Worm (Caenorhabditis elegans) whole organism, young adult: ENCODE measurements around the gene W02B3.4.

Experiments used
- C17E4.6 ChIP-seq: fragments of 200-800 bp; sonication (Bioruptor generic); IDR thresholded peaks from 2 replicates; pipeline ENCODE4 v1.3.6; 2022; ENCODE audit warnings: missing genetic modification reagents, missing genetic modification characterization, missing compliant biosample characterization
- D2030.7 ChIP-seq: fragments of 200-800 bp; sonication (Bioruptor generic); IDR thresholded peaks from 2 replicates; pipeline ENCODE4 v1.3.6; 2022; ENCODE audit warnings: missing genetic modification reagents, missing genetic modification characterization, missing compliant biosample characterization
- F10E7.11 ChIP-seq: sonication (generic microtip); optimal IDR thresholded peaks from 2 replicates; lab custom pipeline; 2017; ENCODE audit warnings: mild to moderate bottlenecking, missing genetic modification characterization, moderate library complexity, missing compliant biosample characterization
- F33H1.4 ChIP-seq: fragments of 200-800 bp; sonication (Bioruptor generic); IDR thresholded peaks from 2 replicates; pipeline ENCODE4 v1.3.6; 2022; ENCODE audit warnings: missing genetic modification reagents, missing genetic modification characterization, missing compliant biosample characterization
- F37B4.10 ChIP-seq: fragments of 200-800 bp; sonication (Bioruptor generic); IDR thresholded peaks from 2 replicates; pipeline ENCODE4 v1.3.6; 2022; ENCODE audit warnings: missing genetic modification characterization, missing compliant biosample characterization
- F39B2.1 ChIP-seq: fragments of 200-800 bp; sonication (Bioruptor generic); IDR thresholded peaks from 2 replicates; pipeline ENCODE4 v1.3.6; 2022; ENCODE audit warnings: missing genetic modification reagents, missing genetic modification characterization, missing compliant biosample characterization
- F55B11.4 ChIP-seq: sonication (generic microtip); optimal IDR thresholded peaks from 2 replicates; lab custom pipeline; 2016; ENCODE audit warnings: missing compliant biosample characterization, missing genetic modification characterization, borderline replicate concordance; ENCODE audit not compliant: insufficient read depth
- K11D2.4 ChIP-seq: fragments of 200-800 bp; sonication (Bioruptor generic); IDR thresholded peaks from 2 replicates; pipeline ENCODE4 v1.3.6; 2022; ENCODE audit warnings: missing genetic modification reagents, missing genetic modification characterization, missing compliant biosample characterization
- K12H6.12 ChIP-seq: fragments of 200-800 bp; sonication (Bioruptor generic); optimal IDR thresholded peaks from 2 replicates; lab custom pipeline; 2018; ENCODE audit warnings: mild to moderate bottlenecking, missing genetic modification characterization, missing compliant biosample characterization
- T07F8.4 ChIP-seq: sonication (generic microtip); optimal IDR thresholded peaks from 2 replicates; lab custom pipeline; 2016; ENCODE audit warnings: mild to moderate bottlenecking, missing genetic modification characterization, moderate library complexity, missing compliant biosample characterization
- T26A5.8 ChIP-seq: sonication (generic microtip); optimal IDR thresholded peaks from 2 replicates; lab custom pipeline; 2016; ENCODE audit warnings: missing genetic modification characterization, missing compliant biosample characterization
- Y53F4B.3 ChIP-seq: fragments of 200-800 bp; sonication (Bioruptor generic); IDR thresholded peaks from 2 replicates; pipeline ENCODE4 v1.3.6; 2022; ENCODE audit warnings: missing genetic modification reagents, missing genetic modification characterization, missing compliant biosample characterization
- ZK185.1 ChIP-seq: sonication (generic microtip); optimal IDR thresholded peaks from 2 replicates; lab custom pipeline; 2016; ENCODE audit warnings: mild to moderate bottlenecking, missing genetic modification characterization, missing compliant biosample characterization; ENCODE audit not compliant: poor library complexity, severe bottlenecking
- attf-3 ChIP-seq: fragments of 200-800 bp; sonication (Bioruptor generic); conservative IDR thresholded peaks from 2 replicates; pipeline ENCODE4 v1.3.6; 2022; ENCODE audit warnings: missing genetic modification reagents, missing genetic modification characterization, missing compliant biosample characterization
- attf-5 ChIP-seq: fragments of 200-800 bp; sonication (Bioruptor generic); optimal IDR thresholded peaks from 2 replicates; lab custom pipeline; 2018; ENCODE audit warnings: mild to moderate bottlenecking, missing genetic modification characterization, missing compliant biosample characterization
- bed-2 ChIP-seq: fragments of 200-800 bp; sonication (Bioruptor generic); IDR thresholded peaks from 2 replicates; pipeline ENCODE4 v1.3.6; 2022; ENCODE audit warnings: missing genetic modification reagents, missing genetic modification characterization, missing compliant biosample characterization
- ccch-3 ChIP-seq: fragments of 200-800 bp; sonication (Bioruptor generic); optimal IDR thresholded peaks from 2 replicates; lab custom pipeline; 2018; ENCODE audit warnings: mild to moderate bottlenecking, missing genetic modification characterization, missing compliant biosample characterization
- cebp-1 ChIP-seq, 2 experiments: fragments of 200-800 bp in 1 of 2; sonication (Bioruptor generic) in 1 of 2; sonication (generic microtip) in 1 of 2; IDR thresholded peaks in 1 of 2; optimal IDR thresholded peaks in 1 of 2; 2 replicates each; pipeline versions ENCODE4 v1.3.6 to Lab custom; 2017 to 2022; ENCODE audit warnings: missing compliant biosample characterization in 2 of 2, missing genetic modification characterization in 2 of 2, mild to moderate bottlenecking in 1 of 2, missing genetic modification reagents in 1 of 2, moderate library complexity in 1 of 2
- ceh-100 ChIP-seq: fragments of 200-800 bp; sonication (Bioruptor generic); IDR thresholded peaks from 2 replicates; pipeline ENCODE4 v1.3.6; 2022; ENCODE audit warnings: missing genetic modification reagents, missing genetic modification characterization, missing compliant biosample characterization
- ceh-91 ChIP-seq: fragments of 200-800 bp; sonication (Bioruptor generic); IDR thresholded peaks from 2 replicates; pipeline ENCODE4 v1.3.6; 2022; ENCODE audit warnings: missing genetic modification reagents, missing genetic modification characterization, missing compliant biosample characterization
- die-1 ChIP-seq: sonication (generic microtip); optimal IDR thresholded peaks from 2 replicates; lab custom pipeline; 2016; ENCODE audit warnings: missing genotype, mild to moderate bottlenecking, missing genetic modification characterization, missing compliant biosample characterization
- dox-1 ChIP-seq: fragments of 200-800 bp; sonication (Bioruptor generic); IDR thresholded peaks from 2 replicates; pipeline ENCODE4 v1.3.6; 2022; ENCODE audit warnings: missing genetic modification reagents, missing genetic modification characterization, missing compliant biosample characterization
- dpff-1 ChIP-seq: sonication (generic microtip); optimal IDR thresholded peaks from 2 replicates; lab custom pipeline; 2017; ENCODE audit warnings: mild to moderate bottlenecking, missing genetic modification characterization, missing compliant biosample characterization
- efl-1 ChIP-seq: fragments of 150-350 bp; optimal IDR thresholded peaks from 2 replicates; lab custom pipeline; 2014; ENCODE audit warnings: missing biosample characterization, missing genetic modification reagents, missing genetic modification characterization
- egrh-3 ChIP-seq: fragments of 200-800 bp; sonication (Bioruptor generic); IDR thresholded peaks from 2 replicates; pipeline ENCODE4 v1.3.6; 2022; ENCODE audit warnings: missing genetic modification reagents, missing genetic modification characterization, missing compliant biosample characterization
- ets-4 ChIP-seq: fragments of 200-800 bp; sonication (Bioruptor generic); optimal IDR thresholded peaks from 2 replicates; lab custom pipeline; 2018; ENCODE audit warnings: mild to moderate bottlenecking, missing genetic modification characterization, missing compliant biosample characterization
- fkh-3 ChIP-seq: sonication (generic microtip); optimal IDR thresholded peaks from 2 replicates; lab custom pipeline; 2016; ENCODE audit warnings: mild to moderate bottlenecking, missing genetic modification characterization, missing compliant biosample characterization
- gei-17 ChIP-seq: fragments of 200-800 bp; sonication (Bioruptor generic); optimal IDR thresholded peaks from 2 replicates; lab custom pipeline; 2018; ENCODE audit warnings: mild to moderate bottlenecking, missing genetic modification characterization, missing compliant biosample characterization
- him-1 ChIP-seq: sonication (generic microtip); optimal IDR thresholded peaks from 2 replicates; lab custom pipeline; 2016; ENCODE audit warnings: missing genotype, missing genetic modification reagents, missing genetic modification characterization, missing compliant biosample characterization
- hlh-12 ChIP-seq: sonication (generic microtip); optimal IDR thresholded peaks from 2 replicates; lab custom pipeline; 2016; ENCODE audit warnings: missing genetic modification characterization, missing compliant biosample characterization
- hmg-20 ChIP-seq: fragments of 200-800 bp; sonication (Bioruptor generic); IDR thresholded peaks from 2 replicates; pipeline ENCODE4 v1.3.6; 2022; ENCODE audit warnings: missing genetic modification reagents, missing genetic modification characterization, missing compliant biosample characterization
- hrde-1 ChIP-seq: sonication (generic microtip); optimal IDR thresholded peaks from 2 replicates; lab custom pipeline; 2016; ENCODE audit warnings: missing genetic modification characterization, mild to moderate bottlenecking, missing compliant biosample characterization, moderate library complexity, missing genotype, missing genetic modification reagents, borderline replicate concordance
- lin-35 ChIP-seq, 3 experiments: fragments of 150-350 bp in 2 of 3; sonication (generic microtip) in 1 of 3; optimal IDR thresholded peaks; 2 replicates each; lab custom pipeline; 2014 to 2018; ENCODE audit warnings: missing biosample characterization in 3 of 3, missing genetic modification characterization in 3 of 3, missing genetic modification reagents in 3 of 3
- lin-40 ChIP-seq: sonication (generic microtip); optimal IDR thresholded peaks from 2 replicates; lab custom pipeline; 2016; ENCODE audit warnings: missing genetic modification characterization, mild to moderate bottlenecking, missing compliant biosample characterization, missing genotype, missing genetic modification reagents
- lsl-1 ChIP-seq: fragments of 200-800 bp; sonication (Bioruptor generic); optimal IDR thresholded peaks from 2 replicates; lab custom pipeline; 2018; ENCODE audit warnings: mild to moderate bottlenecking, missing genetic modification characterization, moderate library complexity, missing compliant biosample characterization
- madf-3 ChIP-seq: fragments of 200-800 bp; sonication (Bioruptor generic); IDR thresholded peaks from 2 replicates; pipeline ENCODE4 v1.3.6; 2022; ENCODE audit warnings: missing genetic modification reagents, missing genetic modification characterization, missing compliant biosample characterization
- mxl-1 ChIP-seq: sonication (generic microtip); optimal IDR thresholded peaks from 2 replicates; lab custom pipeline; 2016; ENCODE audit warnings: missing genetic modification characterization, missing compliant biosample characterization
- nfyb-1 ChIP-seq: fragments of 200-800 bp; sonication (Bioruptor generic); IDR thresholded peaks from 2 replicates; pipeline ENCODE4 v1.3.6; 2022; ENCODE audit warnings: missing genetic modification reagents, missing genetic modification characterization, missing compliant biosample characterization
- pbrm-1 ChIP-seq: fragments of 200-800 bp; sonication (Bioruptor generic); IDR thresholded peaks from 2 replicates; pipeline ENCODE4 v1.3.6; 2022; ENCODE audit warnings: missing genetic modification reagents, missing genetic modification characterization, missing compliant biosample characterization
- rec-8 ChIP-seq, 2 experiments: sonication (generic microtip); optimal IDR thresholded peaks; 2 replicates each; lab custom pipeline; 2016; ENCODE audit warnings: mild to moderate bottlenecking in 2 of 2, missing genetic modification characterization in 2 of 2, missing genetic modification reagents in 2 of 2, missing genotype in 2 of 2, missing biosample characterization in 1 of 2, missing compliant biosample characterization in 1 of 2, moderate library complexity in 1 of 2
- repo-1 ChIP-seq: sonication (generic microtip); optimal IDR thresholded peaks from 2 replicates; lab custom pipeline; 2017; ENCODE audit warnings: mild to moderate bottlenecking, missing genetic modification characterization, missing compliant biosample characterization
- rpc-1 ChIP-seq, 2 experiments: fragments of 150-350 bp in 1 of 2; sonication (generic microtip) in 1 of 2; optimal IDR thresholded peaks; 2 replicates each; lab custom pipeline; 2014 to 2018; ENCODE audit warnings: missing biosample characterization in 1 of 2, missing genetic modification characterization in 1 of 2, missing genetic modification reagents in 1 of 2, missing genotype in 1 of 2
- snpc-1.1 ChIP-seq: sonication (generic microtip); optimal IDR thresholded peaks from 2 replicates; lab custom pipeline; 2017; ENCODE audit warnings: missing genetic modification characterization, mild to moderate bottlenecking, missing compliant biosample characterization, antibody characterized with exemption, moderate library complexity, missing genotype, missing genetic modification reagents; ENCODE audit not compliant: insufficient read depth
- sptf-2 ChIP-seq: fragments of 200-800 bp; sonication (Bioruptor generic); optimal IDR thresholded peaks from 2 replicates; lab custom pipeline; 2018; ENCODE audit warnings: mild to moderate bottlenecking, missing genetic modification characterization, missing compliant biosample characterization
- xnd-1 ChIP-seq: sonication (generic microtip); optimal IDR thresholded peaks from 2 replicates; lab custom pipeline; 2016; ENCODE audit warnings: missing genotype, missing genetic modification reagents, missing genetic modification characterization, missing compliant biosample characterization
- ztf-22 ChIP-seq: fragments of 200-800 bp; sonication (Bioruptor generic); optimal IDR thresholded peaks from 2 replicates; lab custom pipeline; 2018; ENCODE audit warnings: mild to moderate bottlenecking, missing genetic modification characterization, moderate library complexity, missing compliant biosample characterization
- ztf-6 ChIP-seq: fragments of 200-800 bp; sonication (Bioruptor generic); IDR thresholded peaks from 2 replicates; pipeline ENCODE4 v1.3.6; 2022; ENCODE audit warnings: missing genetic modification reagents, missing genetic modification characterization, missing compliant biosample characterization

W02B3.4 gene

ce11 chrIII:698814-699213 lies 15.6 kb upstream of the W02B3.4 start:
- TF ChIP-seq T07F8.4 (tag; lab: Kevin White, UChicago) (peak; percentile 82), K11D2.4 (GFP tag; lab: Robert Waterston, UW) (no peak), F39B2.1 (GFP tag; lab: Robert Waterston, UW) (0 out of 2 replicates have a peak, but pooled peaks have one; percentile 59), rec-8 (tag; optimal IDR thresholded peaks at IDR 0.05; lab: Kevin White, UChicago) (peak in 1 of 2 experiments; percentile 76), C17E4.6 (GFP tag; lab: Robert Waterston, UW) (no peak), fkh-3 (tag; lab: Kevin White, UChicago) (no peak), F37B4.10 (GFP tag; lab: Robert Waterston, UW) (0 out of 2 replicates have a peak, but pooled peaks have one; percentile 17), nfyb-1 (GFP tag; lab: Robert Waterston, UW) (no peak), repo-1 (tag; lab: Kevin White, UChicago) (no peak), F33H1.4 (GFP tag; lab: Robert Waterston, UW) (peak; percentile 28; the same call in 1 of the 2 replicates), egrh-3 (GFP tag; lab: Robert Waterston, UW) (no peak), lin-35 (GFP tag; optimal IDR thresholded peaks at IDR 0.05; lab: Kevin White, UChicago) (no peak), hrde-1 (tag; lab: Kevin White, UChicago) (peak; percentile 45), xnd-1 (tag; lab: Kevin White, UChicago) (no peak), ZK185.1 (tag; lab: Kevin White, UChicago) (no peak), F10E7.11 (no peak), him-1 (tag; lab: Kevin White, UChicago) (peak; percentile 83), sptf-2 (GFP tag; lab: Kevin White, UChicago) (no peak), efl-1 (no peak), dox-1 (peak; percentile 66), madf-3 (GFP tag; lab: Robert Waterston, UW) (peak; percentile 80), F55B11.4 (tag; lab: Kevin White, UChicago) (no peak), snpc-1.1 (tag; lab: Kevin White, UChicago) (no peak), lsl-1 (GFP tag; lab: Kevin White, UChicago) (peak; percentile 45), ccch-3 (GFP tag; lab: Kevin White, UChicago) (no peak), K12H6.12 (tag; lab: Kevin White, UChicago) (no peak), ztf-22 (GFP tag; lab: Kevin White, UChicago) (no peak), hmg-20 (no peak), ceh-91 (GFP tag; lab: Robert Waterston, UW) (0 out of 2 replicates have a peak, but pooled peaks have one; percentile 27), ztf-6 (GFP tag; lab: Robert Waterston, UW) (no peak), lin-40 (tag; lab: Kevin White, UChicago) (no peak), bed-2 (GFP tag; lab: Robert Waterston, UW) (no peak), die-1 (peak; percentile 82), gei-17 (no peak), ets-4 (GFP tag; lab: Kevin White, UChicago) (no peak), rpc-1 (optimal IDR thresholded peaks at IDR 0.05; lab: Kevin White, UChicago) (peak; percentile 73), rpc-1 (tag; optimal IDR thresholded peaks at IDR 0.05; lab: Kevin White, UChicago) (peak; percentile 92), ceh-100 (GFP tag; lab: Robert Waterston, UW) (no peak), attf-5 (GFP tag; lab: Kevin White, UChicago) (peak; percentile 68), mxl-1 (peak; percentile 59), hlh-12 (tag; lab: Kevin White, UChicago) (no peak), cebp-1 (GFP tag; IDR thresholded peaks at IDR 0.05; lab: Robert Waterston, UW) (no peak), cebp-1 (tag; optimal IDR thresholded peaks at IDR 0.05; lab: Kevin White, UChicago) (peak; percentile 49), dpff-1 (tag; lab: Kevin White, UChicago) (no peak), D2030.7 (GFP tag; lab: Robert Waterston, UW) (peak; percentile 81), pbrm-1 (no peak), attf-3 (GFP tag; lab: Robert Waterston, UW) (no peak), Y53F4B.3 (GFP tag; lab: Robert Waterston, UW) (no peak), T26A5.8 (tag; lab: Kevin White, UChicago) (peak; percentile 13)
